Fruit fly (Drosophila melanogaster): ENCODE results near the gene mrt.

Gene mrt

dm6 chr3R:27273118-27274062, 9.1 kb downstream of the mrt start, which contains the start of gene CG5934:
Gene CG5934, plus strand, starts transcription at chr3R:27273705.
- peak in 1 of 2 experiments; percentile 3 for TF ChIP-seq CTCF (optimal IDR thresholded peaks at IDR 0.05)
- no peak for TF ChIP-seq CG8478 (optimal IDR thresholded peaks at IDR 0.05)

DNA sequence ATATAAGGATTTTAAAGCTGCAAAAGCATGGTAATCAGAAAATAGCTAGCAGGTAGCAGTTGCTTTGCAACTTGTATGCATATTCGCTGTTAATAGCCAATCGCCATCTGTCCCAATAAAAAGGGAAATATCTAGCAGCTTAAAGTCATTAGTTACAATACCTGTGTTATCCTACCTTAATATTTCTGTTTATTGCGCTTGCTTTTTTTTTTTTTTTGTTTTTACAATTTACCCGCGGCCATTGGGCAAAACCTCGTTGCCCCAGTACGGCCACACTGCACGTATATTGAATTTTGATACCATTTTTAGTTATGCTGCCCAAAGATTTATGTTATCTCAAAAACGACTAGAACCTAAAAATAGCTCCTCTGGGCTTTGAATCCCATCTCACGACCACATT, 10.2 kb downstream of the mrt start:
- TF ChIP-seq CG8478 (optimal IDR thresholded peaks at IDR 0.05) = no peak
- no peak for TF ChIP-seq CTCF (optimal IDR thresholded peaks at IDR 0.05)

DNA sequence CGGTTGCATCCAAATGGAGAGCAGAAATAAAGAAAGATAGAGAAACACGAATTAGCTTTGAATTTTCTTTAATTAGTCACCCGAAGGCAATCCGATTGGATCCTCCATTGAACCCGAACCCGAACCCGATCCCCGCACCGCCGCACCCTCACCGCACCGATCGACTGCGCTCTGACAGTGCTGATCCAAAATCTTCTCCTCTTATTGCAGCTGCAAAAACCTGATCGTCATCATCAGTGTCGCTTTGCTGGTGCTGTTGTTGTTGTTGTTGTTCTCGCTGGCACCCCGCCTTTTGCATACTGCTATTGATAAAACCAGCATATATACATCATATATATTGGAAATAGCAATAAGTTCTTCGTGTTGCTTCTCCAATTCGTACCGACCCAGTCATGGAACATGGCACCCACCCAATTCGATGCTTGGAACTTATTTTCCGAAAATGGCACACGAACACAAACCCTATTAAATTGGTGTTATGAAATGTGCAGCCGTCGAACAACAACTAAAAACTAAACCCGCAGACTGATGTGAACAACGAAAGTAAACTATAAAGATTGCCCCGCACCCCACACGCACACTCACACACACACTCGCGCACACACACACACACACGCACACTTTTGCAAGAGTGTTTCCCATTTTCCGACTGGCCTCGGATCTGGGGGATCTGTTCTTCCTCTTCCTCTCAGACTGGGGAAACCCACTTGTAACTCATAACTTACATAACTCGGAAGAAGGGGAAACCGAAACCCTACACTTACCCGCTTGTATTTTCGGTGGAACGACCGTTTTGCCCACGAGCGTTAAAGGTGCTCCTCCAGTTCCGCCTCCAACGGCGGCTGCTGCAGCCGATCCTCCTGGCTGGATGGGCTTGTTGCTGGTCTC, 11.8 kb downstream of the mrt start:
- TF ChIP-seq CTCF (optimal IDR thresholded peaks at IDR 0.05) = no peak
- no peak for TF ChIP-seq CG8478 (optimal IDR thresholded peaks at IDR 0.05)

DNA sequence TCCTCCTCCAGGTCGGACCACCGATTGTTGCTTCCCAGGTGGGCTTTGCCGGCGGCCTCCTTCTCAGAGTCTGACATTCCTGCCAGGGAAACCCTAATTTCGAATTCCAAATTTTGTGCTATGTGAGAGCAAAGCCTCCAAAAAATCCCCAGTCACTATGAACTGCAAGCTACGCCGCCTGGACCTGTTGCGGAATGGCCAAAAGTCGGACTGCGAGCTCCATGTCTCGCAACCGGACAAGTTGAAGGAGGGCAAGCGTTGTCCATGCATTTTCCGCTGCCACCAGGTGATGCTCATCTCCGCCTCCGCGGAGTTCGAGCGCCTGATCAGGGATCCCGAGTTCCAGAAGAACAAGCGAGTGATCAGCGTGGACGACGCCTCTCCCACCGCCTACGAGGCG, 17.1 kb downstream of the mrt start, which contains the start of the genes CG14262 and CG14260:
Gene CG14262, minus strand, starts transcription at position 101 of the 400 bp plus-strand sequence.
Gene CG14260, plus strand, starts transcription at position 128 of the 400 bp plus-strand sequence.
- no peak for TF ChIP-seq CG8478 (optimal IDR thresholded peaks at IDR 0.05)
- TF ChIP-seq CTCF (optimal IDR thresholded peaks at IDR 0.05) = no peak

DNA sequence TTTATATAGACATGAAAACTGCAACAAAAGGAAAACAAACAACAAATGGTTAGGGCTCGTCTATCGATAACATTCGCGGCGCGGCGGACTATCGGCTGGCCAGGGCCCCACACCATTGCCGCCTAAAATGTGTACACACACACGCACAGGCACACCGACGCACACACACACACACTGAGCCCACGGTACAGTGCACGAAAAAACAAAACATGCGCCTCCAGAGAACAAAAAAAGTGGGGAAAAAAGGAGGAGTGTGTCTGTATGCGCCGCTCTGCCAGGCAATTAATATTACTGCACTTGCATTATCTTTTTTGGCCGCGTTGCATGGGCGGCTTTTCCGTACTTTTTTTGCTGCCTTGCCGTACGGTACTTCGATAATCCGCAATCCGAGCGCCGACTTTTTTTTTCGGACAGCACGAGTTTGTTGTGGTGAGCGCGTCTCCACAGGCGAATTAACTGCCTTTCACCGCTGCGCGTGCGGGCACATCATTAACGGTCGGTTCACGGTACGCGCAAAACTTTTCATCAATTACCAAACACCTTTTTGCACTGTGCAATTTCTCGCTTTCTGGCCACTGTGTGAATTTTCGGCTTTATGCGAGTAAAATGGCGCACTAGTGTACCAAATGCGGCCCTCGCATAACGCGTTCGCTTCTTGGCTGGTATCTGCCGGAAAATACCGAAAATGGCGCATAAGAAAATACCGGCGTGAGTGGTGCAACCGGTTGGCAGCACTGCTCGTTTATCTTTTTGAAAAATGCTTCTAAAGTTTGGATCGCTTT, 18.8 kb downstream of the mrt start, which contains the start of gene woc:
Gene woc, minus strand, starts transcription at position 622 of the 782 bp plus-strand sequence.
- TF ChIP-seq CTCF (optimal IDR thresholded peaks at IDR 0.05) (peak; percentile 24 to 33), CG8478 (optimal IDR thresholded peaks at IDR 0.05) (no peak)

DNA sequence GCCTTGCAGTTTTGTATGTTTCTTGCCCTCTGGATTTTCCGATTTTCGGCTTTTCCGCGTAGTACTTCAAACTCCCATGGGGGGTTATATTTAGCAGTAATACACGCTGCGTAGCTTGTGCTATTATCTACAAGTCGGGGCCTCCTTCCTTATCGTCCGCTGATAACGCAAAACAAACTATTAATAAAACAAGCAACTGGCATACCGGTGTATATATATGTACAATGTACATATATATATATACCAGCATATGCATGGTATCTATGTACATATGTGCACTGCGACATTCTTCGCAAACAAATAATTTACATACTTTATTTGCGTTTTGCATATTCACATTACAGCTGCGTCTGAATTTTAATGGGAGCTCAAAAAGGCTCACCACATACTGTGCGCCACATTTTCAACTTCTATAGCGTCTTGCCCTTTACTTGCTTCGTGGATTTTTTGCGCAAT, 28.5 kb downstream of the mrt start:
- TF ChIP-seq CTCF (optimal IDR thresholded peaks at IDR 0.05) = no peak
- TF ChIP-seq CG8478 (optimal IDR thresholded peaks at IDR 0.05) = no peak

DNA sequence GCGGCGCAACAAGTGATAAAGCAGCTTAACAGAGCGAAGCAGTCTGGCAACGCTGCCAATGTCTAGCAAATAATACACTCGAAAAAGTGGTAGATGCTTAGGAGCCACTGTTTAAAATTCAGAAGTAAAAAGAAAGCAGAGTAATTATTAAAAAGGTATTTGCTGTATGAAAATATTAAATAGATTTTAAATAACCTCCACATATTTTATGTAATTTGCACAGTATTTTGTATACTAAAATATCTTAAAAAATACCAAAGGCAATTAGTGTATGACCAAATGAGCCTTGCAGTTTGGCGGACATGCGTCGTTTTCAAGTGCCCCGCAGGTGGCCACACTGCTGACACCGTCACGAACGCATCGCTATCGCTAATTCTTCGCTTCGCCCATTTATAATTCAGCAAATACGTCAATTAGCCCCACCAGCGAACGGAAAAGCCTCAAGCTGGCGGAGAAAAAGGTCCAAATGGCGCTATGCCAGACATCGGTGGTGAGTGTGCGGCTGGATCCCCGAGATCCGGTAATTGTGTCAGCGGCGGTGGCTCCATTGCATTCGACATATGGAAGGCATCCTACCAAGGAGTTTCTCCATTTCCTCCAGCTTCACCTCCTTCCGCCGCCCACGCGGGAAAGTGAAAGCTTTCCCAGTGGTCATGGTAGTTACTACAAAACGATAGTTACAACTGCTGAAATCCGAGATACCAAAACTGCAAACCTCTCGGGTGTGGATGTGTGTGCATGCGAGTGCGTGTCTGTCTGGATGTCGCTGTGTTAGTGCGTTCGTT, 29.1 kb downstream of the mrt start, which contains the start of gene pll:
Gene pll, minus strand, starts transcription at position 47 of the 785 bp plus-strand sequence.
- TF ChIP-seq CTCF (optimal IDR thresholded peaks at IDR 0.05) (no peak), CG8478 (optimal IDR thresholded peaks at IDR 0.05) (no peak)

dm6 chr3R:27250907-27251306, 31.6 kb downstream of the mrt start, which contains the start of the genes TTLL6B and TfIIA-L:
Gene TTLL6B, minus strand, starts transcription at chr3R:27251007.
Gene TfIIA-L, plus strand, starts transcription at chr3R:27251112.
- no peak for TF ChIP-seq CG8478 (optimal IDR thresholded peaks at IDR 0.05)
- TF ChIP-seq CTCF (optimal IDR thresholded peaks at IDR 0.05) = no peak

- TF ChIP-seq CG8478 (optimal IDR thresholded peaks at IDR 0.05) (no peak), CTCF (optimal IDR thresholded peaks at IDR 0.05) (no peak)
Measured at dm6 chr3R:27247892-27248291, 34.6 kb downstream of the mrt start, which contains the start of gene CG5984. Gene CG5984, minus strand, starts transcription at chr3R:27247992.

DNA sequence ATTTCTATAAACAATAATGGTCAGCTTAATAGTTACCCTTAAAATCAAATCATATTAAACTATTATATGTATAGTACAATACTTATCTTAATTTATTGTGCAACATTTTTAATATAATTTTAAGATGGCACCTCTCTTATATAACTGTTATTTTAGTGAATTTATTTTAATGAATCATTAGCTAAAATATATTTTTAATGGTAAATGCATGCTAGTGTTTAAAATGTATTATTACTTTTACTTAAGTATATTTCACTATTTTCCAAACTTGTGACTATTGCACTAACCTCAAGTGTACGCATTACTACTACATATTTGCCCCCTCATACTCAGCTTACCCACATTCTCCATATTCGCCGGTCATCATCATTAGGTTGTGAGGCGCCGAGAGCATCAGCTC, 36.2 kb downstream of the mrt start:
- no peak for TF ChIP-seq CTCF (optimal IDR thresholded peaks at IDR 0.05)
- TF ChIP-seq CG8478 (optimal IDR thresholded peaks at IDR 0.05) = no peak

dm6 chr3R:27245401-27245757, 37.1 kb downstream of the mrt start:
- TF ChIP-seq CG8478 (optimal IDR thresholded peaks at IDR 0.05) (no peak), CTCF (optimal IDR thresholded peaks at IDR 0.05) (no peak)

DNA sequence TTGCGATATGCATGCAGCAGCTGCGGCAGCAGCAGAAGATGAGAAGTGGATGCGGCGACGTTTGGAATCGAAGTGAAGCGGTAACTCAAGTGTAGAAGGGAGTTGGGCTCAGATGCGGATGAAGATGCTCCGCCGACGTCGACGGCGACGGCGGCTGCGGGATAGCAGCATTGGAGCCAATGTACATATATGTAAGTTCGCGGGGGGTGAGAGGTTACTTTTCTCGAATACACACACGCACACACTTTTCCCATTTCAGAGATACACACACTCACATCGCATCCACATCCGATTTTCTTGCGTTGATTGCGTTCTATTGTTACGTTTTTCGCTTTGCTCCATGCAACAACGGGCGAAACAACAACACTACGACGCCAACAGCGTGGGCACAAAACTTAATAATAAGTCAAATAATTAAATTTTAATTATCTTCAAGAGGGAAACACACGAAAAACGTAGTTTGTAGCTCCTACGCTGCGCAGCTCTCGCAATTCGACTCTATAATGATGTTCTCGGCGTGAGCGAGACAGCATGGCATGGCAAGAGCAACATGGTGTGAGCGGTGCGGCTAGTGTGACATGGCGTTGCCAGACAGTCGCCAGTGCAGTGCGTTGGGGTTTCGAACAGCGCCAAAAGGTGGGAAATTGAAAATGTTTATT, 37.6 kb downstream of the mrt start, which contains the start of gene CG18766:
Gene CG18766, minus strand, starts transcription at position 508 of the 659 bp plus-strand sequence.
- TF ChIP-seq CG8478 (optimal IDR thresholded peaks at IDR 0.05) (peak; percentile 11), CTCF (optimal IDR thresholded peaks at IDR 0.05) (peak; percentile 53 to 65)

- TF ChIP-seq CG8478 (optimal IDR thresholded peaks at IDR 0.05) = no peak
- TF ChIP-seq CTCF (optimal IDR thresholded peaks at IDR 0.05) = no peak
Measured at dm6 chr3R:27244412-27244741, 38.1 kb downstream of the mrt start.
